Worm (Caenorhabditis elegans) whole organism, L2 larva: ENCODE data around the gene chil-21.

Source experiments
- C34F6.9 ChIP-seq: fragments of 150-350 bp; optimal IDR thresholded peaks from 2 replicates; lab custom pipeline; 2014; ENCODE audit warnings: missing biosample characterization, missing genetic modification characterization
- ZK546.5 ChIP-seq: sonication (generic microtip); optimal IDR thresholded peaks from 2 replicates; lab custom pipeline; 2017; ENCODE audit warnings: missing biosample characterization, missing genetic modification characterization
- aly-2 ChIP-seq: fragments of 150-350 bp; optimal IDR thresholded peaks from 2 replicates; lab custom pipeline; 2014; ENCODE audit warnings: missing biosample characterization, missing genetic modification characterization
- ama-1 ChIP-seq: fragments of 150-350 bp; optimal IDR thresholded peaks from 2 replicates; lab custom pipeline; 2018; ENCODE audit warnings: inconsistent platforms
- blmp-1 ChIP-seq: sonication (generic microtip); optimal IDR thresholded peaks from 2 replicates; lab custom pipeline; 2017; ENCODE audit warnings: missing genetic modification characterization, mild to moderate bottlenecking, missing compliant biosample characterization, antibody characterized with exemption, moderate library complexity; ENCODE audit not compliant: insufficient read depth
- ceh-16 ChIP-seq: fragments of 150-350 bp; optimal IDR thresholded peaks from 2 replicates; lab custom pipeline; 2014; ENCODE audit warnings: missing biosample characterization, missing genetic modification characterization
- ceh-82 ChIP-seq: fragments of 150-350 bp; optimal IDR thresholded peaks from 2 replicates; lab custom pipeline; 2014; ENCODE audit warnings: missing biosample characterization, missing genetic modification characterization
- crh-2 ChIP-seq: sonication (generic microtip); optimal IDR thresholded peaks from 2 replicates; lab custom pipeline; 2017; ENCODE audit warnings: missing biosample characterization, missing genetic modification characterization
- dmd-4 ChIP-seq: sonication (generic microtip); optimal IDR thresholded peaks from 2 replicates; lab custom pipeline; 2017; ENCODE audit warnings: missing biosample characterization, missing genetic modification characterization
- egl-27 ChIP-seq: sonication (generic microtip); optimal IDR thresholded peaks from 3 replicates; lab custom pipeline; 2017; ENCODE audit warnings: missing biosample characterization, missing genetic modification reagents, missing genetic modification characterization
- fos-1 ChIP-seq: fragments of 150-350 bp; optimal IDR thresholded peaks from 2 replicates; lab custom pipeline; 2014; ENCODE audit warnings: missing biosample characterization, missing genetic modification characterization
- gmeb-1 ChIP-seq: fragments of 150-350 bp; optimal IDR thresholded peaks from 2 replicates; lab custom pipeline; 2014; ENCODE audit warnings: missing biosample characterization, missing genetic modification characterization
- lin-11 ChIP-seq: fragments of 150-350 bp; sonication (generic microtip); optimal IDR thresholded peaks from 2 replicates; lab custom pipeline; 2014; ENCODE audit warnings: missing biosample characterization, missing genetic modification characterization, inconsistent platforms, mixed read lengths
- lin-39 ChIP-seq: fragments of 150-350 bp; optimal IDR thresholded peaks from 2 replicates; lab custom pipeline; 2014; ENCODE audit warnings: missing biosample characterization, missing genetic modification reagents, missing genetic modification characterization
- lsy-2 ChIP-seq, 2 experiments: fragments of 150-350 bp in 1 of 2; sonication (generic microtip) in 1 of 2; optimal IDR thresholded peaks; 2 replicates each; lab custom pipeline; 2014 to 2017; ENCODE audit warnings: missing biosample characterization in 2 of 2, missing genetic modification characterization in 2 of 2
- mab-5 ChIP-seq: fragments of 150-350 bp; optimal IDR thresholded peaks from 2 replicates; lab custom pipeline; 2014; ENCODE audit warnings: missing biosample characterization, missing genetic modification characterization
- mbf-1 ChIP-seq: sonication (generic microtip); optimal IDR thresholded peaks from 2 replicates; lab custom pipeline; 2017; ENCODE audit warnings: missing biosample characterization, missing genetic modification characterization
- mdl-1 ChIP-seq, 2 experiments: fragments of 150-350 bp in 1 of 2; sonication (generic microtip) in 1 of 2; optimal IDR thresholded peaks; 2 replicates each; lab custom pipeline; 2017; ENCODE audit warnings: missing biosample characterization in 2 of 2, missing genetic modification characterization in 2 of 2
- nhr-10 ChIP-seq: sonication (generic microtip); optimal IDR thresholded peaks from 2 replicates; lab custom pipeline; 2017; ENCODE audit warnings: missing biosample characterization, missing genetic modification characterization
- nhr-11 ChIP-seq: fragments of 150-350 bp; optimal IDR thresholded peaks from 2 replicates; lab custom pipeline; 2014; ENCODE audit warnings: missing biosample characterization, missing genetic modification characterization
- nhr-12 ChIP-seq: fragments of 150-350 bp; optimal IDR thresholded peaks from 2 replicates; lab custom pipeline; 2014; ENCODE audit warnings: missing biosample characterization, missing genetic modification characterization
- nhr-129 ChIP-seq: fragments of 150-350 bp; optimal IDR thresholded peaks from 2 replicates; lab custom pipeline; 2014; ENCODE audit warnings: missing biosample characterization, missing genetic modification characterization
- nhr-21 ChIP-seq: fragments of 150-350 bp; optimal IDR thresholded peaks from 2 replicates; lab custom pipeline; 2014; ENCODE audit warnings: missing biosample characterization, missing genetic modification characterization
- nhr-23 ChIP-seq: fragments of 150-350 bp; optimal IDR thresholded peaks from 2 replicates; lab custom pipeline; 2014; ENCODE audit warnings: missing biosample characterization, missing genetic modification reagents, missing genetic modification characterization
- nhr-237 ChIP-seq: fragments of 150-350 bp; optimal IDR thresholded peaks from 2 replicates; lab custom pipeline; 2014; ENCODE audit warnings: missing biosample characterization, missing genetic modification characterization
- nhr-25 ChIP-seq: fragments of 150-350 bp; sonication (generic microtip); optimal IDR thresholded peaks from 3 replicates; lab custom pipeline; 2014; ENCODE audit warnings: missing biosample characterization, missing genetic modification characterization
- nhr-77 ChIP-seq: fragments of 150-350 bp; optimal IDR thresholded peaks from 2 replicates; lab custom pipeline; 2014; ENCODE audit warnings: missing biosample characterization, missing genetic modification characterization
- peb-1 ChIP-seq: fragments of 150-350 bp; optimal IDR thresholded peaks from 2 replicates; lab custom pipeline; 2014; ENCODE audit warnings: missing biosample characterization, missing genetic modification characterization
- sem-4 ChIP-seq: fragments of 150-350 bp; optimal IDR thresholded peaks from 2 replicates; lab custom pipeline; 2014; ENCODE audit warnings: missing biosample characterization, missing genetic modification reagents, missing genetic modification characterization
- skn-1 ChIP-seq: sonication (generic microtip); optimal IDR thresholded peaks from 2 replicates; lab custom pipeline; 2017; ENCODE audit warnings: missing biosample characterization, missing genetic modification characterization
- sma-3 ChIP-seq: sonication (generic microtip); optimal IDR thresholded peaks from 2 replicates; lab custom pipeline; 2016; ENCODE audit warnings: missing genetic modification reagents, missing genetic modification characterization, missing compliant biosample characterization
- sma-9 ChIP-seq, 2 experiments: fragments of 150-350 bp in 1 of 2; sonication (generic microtip) in 1 of 2; optimal IDR thresholded peaks; 2 replicates each; lab custom pipeline; 2014 to 2016; ENCODE audit warnings: missing genetic modification characterization in 2 of 2, mild to moderate bottlenecking in 1 of 2, missing biosample characterization in 1 of 2, missing compliant biosample characterization in 1 of 2, missing genetic modification reagents in 1 of 2, moderate library complexity in 1 of 2
- unc-55 ChIP-seq: fragments of 150-350 bp; sonication (generic microtip); optimal IDR thresholded peaks from 3 replicates; lab custom pipeline; 2014; ENCODE audit warnings: missing biosample characterization, missing genetic modification reagents, missing genetic modification characterization
- zag-1 ChIP-seq: fragments of 150-350 bp; optimal IDR thresholded peaks from 2 replicates; lab custom pipeline; 2014; ENCODE audit warnings: missing biosample characterization, missing genetic modification characterization
- ztf-1 ChIP-seq: fragments of 200-800 bp; sonication (Bioruptor generic); conservative IDR thresholded peaks from 2 replicates; pipeline ENCODE4 v1.3.6; 2022; ENCODE audit warnings: missing genetic modification characterization, missing compliant biosample characterization
- ztf-11 ChIP-seq: sonication (generic microtip); optimal IDR thresholded peaks from 2 replicates; lab custom pipeline; 2017; ENCODE audit warnings: missing biosample characterization, missing genetic modification characterization
- ztf-4 ChIP-seq: fragments of 150-350 bp; optimal IDR thresholded peaks from 2 replicates; lab custom pipeline; 2014; ENCODE audit warnings: missing biosample characterization, missing genetic modification characterization

Gene chil-21

ce11 chrII:9497309-9497708, 35.5 kb upstream of the chil-21 start:
- peak; percentile 29 for TF ChIP-seq sma-9 (GFP tag; optimal IDR thresholded peaks at IDR 0.05; lab: Kevin White, UChicago)
- no peak for TF ChIP-seq sma-9 (tag; optimal IDR thresholded peaks at IDR 0.05; lab: Kevin White, UChicago)
- TF ChIP-seq unc-55 (GFP tag; lab: Kevin White, UChicago): peak; percentile 67
- peak; percentile 25 for TF ChIP-seq nhr-129 (tag; lab: Kevin White, UChicago)
- no peak for TF ChIP-seq ztf-1
- TF ChIP-seq C34F6.9 (tag; lab: Kevin White, UChicago): peak; percentile 40
- no peak for TF ChIP-seq fos-1
- TF ChIP-seq crh-2 (tag; lab: Kevin White, UChicago): peak; percentile 43
- TF ChIP-seq lin-39: no peak
- TF ChIP-seq lsy-2 (tag; optimal IDR thresholded peaks at IDR 0.05; lab: Kevin White, UChicago): peak in 1 of 2 experiments; percentile 34
- TF ChIP-seq zag-1 (tag; lab: Kevin White, UChicago): peak; percentile 29
- TF ChIP-seq sem-4 (tag; lab: Kevin White, UChicago): peak; percentile 41

- TF ChIP-seq mdl-1 (tag; optimal IDR thresholded peaks at IDR 0.05; lab: Kevin White, UChicago) (no peak), nhr-21 (no peak), nhr-25 (tag; lab: Kevin White, UChicago) (peak; percentile 49), sma-9 (GFP tag; optimal IDR thresholded peaks at IDR 0.05; lab: Kevin White, UChicago) (peak; percentile 61), sma-9 (tag; optimal IDR thresholded peaks at IDR 0.05; lab: Kevin White, UChicago) (no peak), fos-1 (no peak), crh-2 (tag; lab: Kevin White, UChicago) (peak; percentile 21), egl-27 (tag; lab: Kevin White, UChicago) (peak; percentile 10), ceh-16 (tag; lab: Kevin White, UChicago) (no peak), sma-3 (GFP tag; lab: Kevin White, UChicago) (peak; percentile 30), lin-39 (no peak), nhr-129 (tag; lab: Kevin White, UChicago) (peak; percentile 10)
Measured at ce11 chrII:9493242-9494058, 31.7 kb upstream of the chil-21 start.

ce11 chrII:9491045-9491444, 29.3 kb upstream of the chil-21 start:
- TF ChIP-seq blmp-1 (tag; lab: Kevin White, UChicago) (no peak), mab-5 (tag; lab: Kevin White, UChicago) (no peak), gmeb-1 (tag; lab: Kevin White, UChicago) (no peak), C34F6.9 (tag; lab: Kevin White, UChicago) (no peak), ZK546.5 (tag; lab: Kevin White, UChicago) (no peak), mbf-1 (tag; lab: Kevin White, UChicago) (no peak), nhr-129 (tag; lab: Kevin White, UChicago) (no peak), nhr-10 (tag; lab: Kevin White, UChicago) (no peak), lin-11 (tag; lab: Kevin White, UChicago) (no peak)

ce11 chrII:9490589-9490988, 28.8 kb upstream of the chil-21 start:
- no peak for TF ChIP-seq aly-2
- no peak for TF ChIP-seq zag-1 (tag; lab: Kevin White, UChicago)
- TF ChIP-seq lsy-2 (tag; optimal IDR thresholded peaks at IDR 0.05; lab: Kevin White, UChicago): peak in 1 of 2 experiments; percentile 14
- TF ChIP-seq dmd-4 (tag; lab: Kevin White, UChicago): no peak
- TF ChIP-seq nhr-25 (tag; lab: Kevin White, UChicago): peak; percentile 8
- TF ChIP-seq sma-9 (GFP tag; optimal IDR thresholded peaks at IDR 0.05; lab: Kevin White, UChicago): peak; percentile 55
- TF ChIP-seq sma-9 (tag; optimal IDR thresholded peaks at IDR 0.05; lab: Kevin White, UChicago): no peak
- TF ChIP-seq mdl-1 (tag; optimal IDR thresholded peaks at IDR 0.05; lab: Kevin White, UChicago): no peak

ce11 chrII:9489922-9490321, 28.1 kb upstream of the chil-21 start:
- TF ChIP-seq nhr-21 (no peak), aly-2 (no peak), gmeb-1 (tag; lab: Kevin White, UChicago) (no peak)

ce11 chrII:9487337-9487950, 25.7 kb upstream of the chil-21 start, which contains the start of gene T19H5.4:
Gene T19H5.4 (minus strand): TSS chrII:9487387.
- TF ChIP-seq nhr-77 (tag; lab: Kevin White, UChicago): no peak
- no peak for TF ChIP-seq nhr-11 (tag; lab: Kevin White, UChicago)
- no peak for TF ChIP-seq peb-1 (tag; lab: Kevin White, UChicago)
- peak; percentile 93 for TF ChIP-seq sma-9 (GFP tag; optimal IDR thresholded peaks at IDR 0.05; lab: Kevin White, UChicago)
- no peak for TF ChIP-seq sma-9 (tag; optimal IDR thresholded peaks at IDR 0.05; lab: Kevin White, UChicago)
- no peak for TF ChIP-seq ama-1 (lab: Kevin White, UChicago)
- TF ChIP-seq zag-1 (tag; lab: Kevin White, UChicago): no peak
- TF ChIP-seq ztf-11 (tag; lab: Kevin White, UChicago): no peak
- TF ChIP-seq C34F6.9 (tag; lab: Kevin White, UChicago): peak; percentile 2
- TF ChIP-seq ztf-1: no peak
- TF ChIP-seq mbf-1 (tag; lab: Kevin White, UChicago): no peak
- TF ChIP-seq unc-55 (GFP tag; lab: Kevin White, UChicago): no peak
- TF ChIP-seq nhr-23 (tag; lab: Kevin White, UChicago): no peak
- no peak for TF ChIP-seq mab-5 (tag; lab: Kevin White, UChicago)
- no peak for TF ChIP-seq skn-1 (tag; lab: Kevin White, UChicago)
- peak; percentile 24 for TF ChIP-seq ztf-4 (tag; lab: Kevin White, UChicago)
- TF ChIP-seq lsy-2 (tag; optimal IDR thresholded peaks at IDR 0.05; lab: Kevin White, UChicago): peak in 1 of 2 experiments; percentile 30
- no peak for TF ChIP-seq ceh-16 (tag; lab: Kevin White, UChicago)
- no peak for TF ChIP-seq ceh-82 (tag; lab: Kevin White, UChicago)
- no peak for TF ChIP-seq nhr-12 (tag; lab: Kevin White, UChicago)
- TF ChIP-seq sma-3 (GFP tag; lab: Kevin White, UChicago): peak; percentile 61
- no peak for TF ChIP-seq nhr-237 (tag; lab: Kevin White, UChicago)
